Fruit fly (Drosophila melanogaster) whole organism, adult: ENCODE results near the gene CG4364.

Experiments used
- CG14711 ChIP-seq: fragments of 200-800 bp; sonication (Bioruptor generic); optimal IDR thresholded peaks from 2 replicates; lab custom pipeline; 2018; ENCODE audit warnings: missing biosample characterization, mild to moderate bottlenecking, missing genetic modification characterization, moderate library complexity
- CG1620 ChIP-seq: fragments of 200-800 bp; sonication (Bioruptor generic); optimal IDR thresholded peaks from 2 replicates; lab custom pipeline; 2016; ENCODE audit warnings: missing biosample characterization, missing genetic modification characterization
- CG33017 ChIP-seq: fragments of 200-800 bp; sonication (Bioruptor generic); optimal IDR thresholded peaks from 2 replicates; lab custom pipeline; 2018; ENCODE audit warnings: missing biosample characterization, mild to moderate bottlenecking, missing genetic modification characterization, moderate library complexity
- CG5204 ChIP-seq: fragments of 200-800 bp; sonication (Bioruptor generic); optimal IDR thresholded peaks from 2 replicates; lab custom pipeline; 2016; ENCODE audit warnings: missing biosample characterization, missing genetic modification characterization
- CG7045 ChIP-seq: fragments of 200-800 bp; sonication (Bioruptor generic); optimal IDR thresholded peaks from 2 replicates; lab custom pipeline; 2017; ENCODE audit warnings: missing biosample characterization, mild to moderate bottlenecking, missing genetic modification characterization
- Crg-1 ChIP-seq: fragments of 200-800 bp; sonication (Bioruptor generic); optimal IDR thresholded peaks from 2 replicates; lab custom pipeline; 2016; ENCODE audit warnings: missing biosample characterization, missing genetic modification characterization
- Hr96 ChIP-seq: fragments of 200-800 bp; sonication (Bioruptor generic); optimal IDR thresholded peaks from 2 replicates; lab custom pipeline; 2016; ENCODE audit warnings: missing biosample characterization, missing genetic modification characterization
- Mnt ChIP-seq: fragments of 200-800 bp; sonication (Bioruptor generic); optimal IDR thresholded peaks from 2 replicates; lab custom pipeline; 2016; ENCODE audit warnings: missing biosample characterization, mild to moderate bottlenecking, missing genetic modification characterization
- cnc ChIP-seq, 2 experiments: fragments of >200 bp; optimal IDR thresholded peaks; 2 replicates each; lab custom pipeline; 2017
- kay ChIP-seq: fragments of 200-800 bp; sonication (Bioruptor generic); peaks from one replicate; lab custom pipeline; 2016; ENCODE audit warnings: missing biosample characterization, missing genetic modification characterization, borderline replicate concordance
- tj ChIP-seq: fragments of 200-800 bp; sonication (Bioruptor generic); optimal IDR thresholded peaks from 3 replicates; lab custom pipeline; 2017; ENCODE audit warnings: missing biosample characterization, mild to moderate bottlenecking, missing genetic modification characterization, moderate library complexity

DNA sequence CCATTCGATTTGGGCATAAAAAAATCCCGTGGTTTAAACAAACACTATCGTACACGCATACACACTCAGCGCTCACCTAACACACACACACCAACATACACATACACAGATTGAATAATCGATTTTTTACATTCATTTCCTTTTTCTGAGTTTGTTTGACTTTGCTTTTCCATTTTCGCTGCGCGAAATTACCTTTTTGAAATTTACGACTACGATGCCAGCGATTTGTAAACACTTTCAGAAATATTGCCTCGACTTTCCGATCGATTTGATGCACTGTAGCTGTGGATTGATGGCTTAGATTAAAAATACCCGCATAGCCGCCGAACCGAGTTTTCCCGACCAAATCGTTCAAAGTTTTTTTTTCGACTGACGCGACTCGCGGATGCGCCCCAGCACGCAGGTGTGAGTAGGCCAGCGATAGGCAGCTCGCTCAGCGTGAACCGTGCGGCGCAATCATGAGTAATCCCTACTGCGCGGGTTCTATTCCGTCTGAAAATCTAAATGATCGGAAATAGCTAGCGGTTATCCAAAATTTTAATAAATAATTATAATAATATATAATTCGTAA lies 12.1 kb downstream of the CG4364 start, which contains the start of gene Pka-C1:
- TF ChIP-seq tj (GFP tag; lab: Kevin White, UChicago), result no peak
- TF ChIP-seq cnc (optimal IDR thresholded peaks at IDR 0.05; lab: Kevin White, UChicago), result no peak
- no peak for TF ChIP-seq CG7045 (GFP tag; lab: Kevin White, UChicago)
- TF ChIP-seq Hr96 (GFP tag; lab: Kevin White, UChicago), result no peak
- peak; percentile 8 for TF ChIP-seq CG1620 (GFP tag; lab: Kevin White, UChicago)
- TF ChIP-seq kay (GFP tag; lab: Kevin White, UChicago), result no peak
- no peak for TF ChIP-seq Crg-1 (GFP tag; lab: Kevin White, UChicago)
- peak; percentile 16 for TF ChIP-seq CG33017 (tag; lab: Kevin White, UChicago)
- peak; percentile 25 for TF ChIP-seq CG14711 (tag; lab: Kevin White, UChicago)
- no peak for TF ChIP-seq CG5204 (GFP tag; lab: Kevin White, UChicago)
- TF ChIP-seq Mnt (GFP tag; lab: Kevin White, UChicago), result no peak
